Worm (Caenorhabditis elegans) whole organism, L1 larva: ENCODE data around the gene srg-23.

ENCODE experiments used
- ceh-88 ChIP-seq: fragments of 200-800 bp; sonication (Bioruptor generic); IDR thresholded peaks from 2 replicates; pipeline ENCODE4 v1.3.6; 2022; ENCODE audit warnings: missing genetic modification characterization, missing compliant biosample characterization
- lin-13 ChIP-seq: fragments of 150-350 bp; optimal IDR thresholded peaks from 2 replicates; lab custom pipeline; 2014; ENCODE audit warnings: missing biosample characterization, missing genetic modification reagents, missing genetic modification characterization
- mep-1 ChIP-seq: fragments of 150-350 bp; optimal IDR thresholded peaks from 2 replicates; lab custom pipeline; 2014; ENCODE audit warnings: missing biosample characterization, missing genetic modification characterization
- skn-1 ChIP-seq: fragments of 150-350 bp; optimal IDR thresholded peaks from 2 replicates; lab custom pipeline; 2014; ENCODE audit warnings: missing biosample characterization, missing genetic modification characterization
- snpc-4 ChIP-seq: fragments of 150-350 bp; optimal IDR thresholded peaks from 2 replicates; lab custom pipeline; 2014; ENCODE audit warnings: missing biosample characterization, missing genetic modification characterization
- sptf-1 ChIP-seq: fragments of 150-350 bp; optimal IDR thresholded peaks from 2 replicates; lab custom pipeline; 2014; ENCODE audit warnings: missing biosample characterization, missing genetic modification characterization
- unc-86 ChIP-seq: sonication (generic microtip); optimal IDR thresholded peaks from 2 replicates; lab custom pipeline; 2016; ENCODE audit warnings: missing genetic modification characterization, missing compliant biosample characterization

ce11 chrII:3135293-3135692, 39.3 kb upstream of the srg-23 start:
- TF ChIP-seq sptf-1 (tag; lab: Kevin White, UChicago): no peak
- TF ChIP-seq ceh-88 (GFP tag; lab: Robert Waterston, UW): no peak
- TF ChIP-seq skn-1 (tag; lab: Kevin White, UChicago): no peak
- no peak for TF ChIP-seq lin-13 (GFP tag; lab: Kevin White, UChicago)
- no peak for TF ChIP-seq mep-1 (tag; lab: Kevin White, UChicago)
- no peak for TF ChIP-seq snpc-4 (tag; lab: Kevin White, UChicago)
- TF ChIP-seq unc-86 (tag; lab: Kevin White, UChicago): no peak
